7 fruit fly cellular contexts compared by ENCODE assay signal in the genomic region with DNA sequence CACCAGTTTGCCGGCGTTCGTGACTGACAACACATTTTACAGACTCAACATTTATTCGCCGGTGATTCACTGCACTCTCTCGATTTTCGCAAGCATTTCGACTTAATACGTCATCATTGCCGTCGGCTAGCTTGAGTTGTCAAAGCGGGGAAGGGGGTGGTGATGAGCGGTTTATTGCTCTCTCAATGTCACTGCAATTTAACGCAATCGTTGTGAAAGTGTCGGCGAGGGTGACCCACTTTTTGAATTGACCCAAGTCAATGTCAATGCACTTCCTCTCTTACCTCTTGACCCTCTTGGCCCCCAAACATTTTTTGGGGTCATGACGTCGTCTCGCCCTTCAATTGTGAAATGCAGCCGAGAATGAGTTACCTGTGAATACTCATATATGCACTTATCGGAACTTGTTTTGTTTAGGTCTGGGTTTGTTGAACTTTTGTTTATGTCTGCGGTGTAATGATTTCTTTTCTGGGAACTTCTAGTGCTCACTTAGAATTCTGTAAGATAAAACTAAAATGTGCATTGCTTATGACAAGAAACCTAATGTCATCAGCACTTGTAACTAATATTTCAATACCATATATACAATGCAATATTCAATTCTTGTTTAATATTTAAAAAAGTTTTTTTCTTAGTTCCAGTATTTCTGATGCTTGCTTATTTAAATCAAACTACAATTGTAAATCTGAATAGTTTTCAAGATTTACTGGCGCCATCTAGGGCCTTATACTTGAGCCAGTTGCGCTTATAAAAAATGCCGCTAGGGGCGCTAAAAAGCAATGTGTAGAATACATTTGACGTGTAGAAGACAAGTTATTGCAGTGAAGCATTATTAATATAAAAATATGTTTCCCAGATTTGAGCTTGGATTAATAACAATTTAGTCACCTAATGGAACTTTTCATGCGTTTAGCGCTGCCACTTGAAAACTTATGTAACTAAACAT.
A peak's percentile ranks its signal among the peaks of the same experiment; 100 is the strongest.
TF ChIP-seq lines count a peak whose summit lies in the region.

No protein-coding gene starts in this region.

- TF ChIP-seq CTCF in S2 (optimal IDR thresholded peaks at IDR 0.05; lab: Kevin White, UChicago) = peak; percentile 80 to 95
- peak; percentile 99 for TF ChIP-seq CTCF in whole organism, embryonic (GFP tag; optimal IDR thresholded peaks at IDR 0.05; lab: Kevin White, UChicago)

TF ChIP-seq in whole organism, 6 proteins besides CTCF, POLR2A, EP300 and RAD21:
- TF ChIP-seq EcR (GFP tag; optimal IDR thresholded peaks at IDR 0.05; lab: Kevin White, UChicago) (peak; percentile 76 to 84), CG8478 (optimal IDR thresholded peaks at IDR 0.05; lab: Kevin White, UChicago) (no peak)
TF ChIP-seq in whole organism: peak in this region for 1.

TF ChIP-seq in whole organism, adult, 20 proteins besides CTCF, POLR2A, EP300 and RAD21:
- TF ChIP-seq toe (GFP tag; optimal IDR thresholded peaks at IDR 0.05; lab: Kevin White, UChicago) (peak; percentile 39), kay (GFP tag; lab: Kevin White, UChicago; ENCODE audit: borderline replicate concordance) (peak; percentile 87), CG7101 (tag; optimal IDR thresholded peaks at IDR 0.05; lab: Kevin White, UChicago) (no peak), Hr96 (GFP tag; optimal IDR thresholded peaks at IDR 0.05; lab: Kevin White, UChicago) (peak; percentile 5), Mnt (GFP tag; optimal IDR thresholded peaks at IDR 0.05; lab: Kevin White, UChicago) (no peak), CG1620 (GFP tag; optimal IDR thresholded peaks at IDR 0.05; lab: Kevin White, UChicago) (peak; percentile 47), ovo (GFP tag; optimal IDR thresholded peaks at IDR 0.05; lab: Kevin White, UChicago) (no peak), CG5204 (GFP tag; optimal IDR thresholded peaks at IDR 0.05; lab: Kevin White, UChicago) (peak; percentile 29), CG12768 (GFP tag; optimal IDR thresholded peaks at IDR 0.05; lab: Kevin White, UChicago) (no peak), Crg-1 (GFP tag; optimal IDR thresholded peaks at IDR 0.05; lab: Kevin White, UChicago) (no peak), Clk (GFP tag; optimal IDR thresholded peaks at IDR 0.05; lab: Kevin White, UChicago) (no peak), CG11617 (GFP tag; optimal IDR thresholded peaks at IDR 0.05; lab: Kevin White, UChicago) (no peak), bab1 (GFP tag; optimal IDR thresholded peaks at IDR 0.05; lab: Kevin White, UChicago) (no peak), tj (GFP tag; optimal IDR thresholded peaks at IDR 0.05; lab: Kevin White, UChicago) (peak; percentile 32)

TF ChIP-seq in whole organism, embryonic, 481 proteins besides CTCF, POLR2A, EP300 and RAD21 (continues in another document):
- peak; percentile 58 for TF ChIP-seq CG3847 (GFP tag; IDR thresholded peaks at IDR 0.05; lab: Robert Waterston, UW)
- peak; percentile 19 for TF ChIP-seq Oli (tag; optimal IDR thresholded peaks at IDR 0.05; lab: Kevin White, UChicago)
- TF ChIP-seq rib (GFP tag; IDR thresholded peaks at IDR 0.05; lab: Robert Waterston, UW) = peak; percentile 49; the same call in 1 of the 2 replicates
- TF ChIP-seq CG4707 (GFP tag; optimal IDR thresholded peaks at IDR 0.05; lab: Kevin White, UChicago) = peak; percentile 7
- no peak for TF ChIP-seq jigr1 (GFP tag; IDR thresholded peaks at IDR 0.05; lab: Robert Waterston, UW)
- peak; percentile 5 for TF ChIP-seq CG17912 (GFP tag; optimal IDR thresholded peaks at IDR 0.05; lab: Kevin White, UChicago)
- peak; percentile 8 for TF ChIP-seq chn (GFP tag; optimal IDR thresholded peaks at IDR 0.05; lab: Kevin White, UChicago)
- no peak for TF ChIP-seq Trl (optimal IDR thresholded peaks at IDR 0.05; lab: Kevin White, UChicago)
- peak; percentile 33 for TF ChIP-seq Trl (GFP tag; optimal IDR thresholded peaks at IDR 0.05; lab: Kevin White, UChicago)
- TF ChIP-seq NK7.1 (GFP tag; optimal IDR thresholded peaks at IDR 0.05; lab: Kevin White, UChicago) = peak; percentile 19
- no peak for TF ChIP-seq kni (GFP tag; optimal IDR thresholded peaks at IDR 0.05; lab: Kevin White, UChicago)
- no peak for TF ChIP-seq zen2 (GFP tag; IDR thresholded peaks at IDR 0.05; lab: Robert Waterston, UW; ENCODE audit: partially characterized antibody)
- no peak for TF ChIP-seq slp2 (GFP tag; optimal IDR thresholded peaks at IDR 0.05; lab: Kevin White, UChicago)
- TF ChIP-seq B-H2 (GFP tag; optimal IDR thresholded peaks at IDR 0.05; lab: Kevin White, UChicago) = peak; percentile 14
- TF ChIP-seq CG10147 (GFP tag; optimal IDR thresholded peaks at IDR 0.05; lab: Kevin White, UChicago) = no peak
- peak; percentile 21 for TF ChIP-seq pita (GFP tag; optimal IDR thresholded peaks at IDR 0.05; lab: Kevin White, UChicago)

TF ChIP-seq in whole organism, prepupa, 60 proteins besides CTCF, POLR2A, EP300 and RAD21 (continues in another document):
- TF ChIP-seq CG31627 (GFP tag; optimal IDR thresholded peaks at IDR 0.05; lab: Kevin White, UChicago) (peak; percentile 69), Met (GFP tag; optimal IDR thresholded peaks at IDR 0.05; lab: Kevin White, UChicago) (peak; percentile 66), CG15336 (GFP tag; IDR thresholded peaks at IDR 0.05; lab: Robert Waterston, UW) (no peak), Lpt (GFP tag; optimal IDR thresholded peaks at IDR 0.05; lab: Kevin White, UChicago) (no peak), Hr39 (GFP tag; optimal IDR thresholded peaks at IDR 0.05; lab: Kevin White, UChicago) (peak; percentile 65), net (GFP tag; optimal IDR thresholded peaks at IDR 0.05; lab: Kevin White, UChicago) (peak; percentile 12), salr (GFP tag; optimal IDR thresholded peaks at IDR 0.05; lab: Kevin White, UChicago) (no peak), CG6808 (GFP tag; optimal IDR thresholded peaks at IDR 0.05; lab: Kevin White, UChicago) (no peak), esn (GFP tag; optimal IDR thresholded peaks at IDR 0.05; lab: Kevin White, UChicago) (peak; percentile 58), topi (GFP tag; optimal IDR thresholded peaks at IDR 0.05; lab: Kevin White, UChicago) (peak; percentile 40), CG3919 (GFP tag; optimal IDR thresholded peaks at IDR 0.05; lab: Kevin White, UChicago) (peak; percentile 30), dac (GFP tag; optimal IDR thresholded peaks at IDR 0.05; lab: Kevin White, UChicago) (peak; percentile 5), CG16779 (tag; optimal IDR thresholded peaks at IDR 0.05; lab: Kevin White, UChicago) (no peak), CG7368 (GFP tag; optimal IDR thresholded peaks at IDR 0.05; lab: Kevin White, UChicago) (no peak), CG3032 (tag; optimal IDR thresholded peaks at IDR 0.05; lab: Kevin White, UChicago) (peak; percentile 4), eg (GFP tag; IDR thresholded peaks at IDR 0.05; lab: Robert Waterston, UW) (no peak), lz (GFP tag; optimal IDR thresholded peaks at IDR 0.05; lab: Kevin White, UChicago) (peak; percentile 61)

TF ChIP-seq in whole organism, pupa, 21 proteins besides CTCF, POLR2A, EP300 and RAD21:
- no peak for TF ChIP-seq CG10348 (GFP tag; IDR thresholded peaks at IDR 0.05; lab: Robert Waterston, UW)
- no peak for TF ChIP-seq CG17806 (tag; optimal IDR thresholded peaks at IDR 0.05; lab: Kevin White, UChicago)
- peak; percentile 48 for TF ChIP-seq D1 (tag; optimal IDR thresholded peaks at IDR 0.05; lab: Kevin White, UChicago)
- peak; percentile 95 for TF ChIP-seq EcR (GFP tag; optimal IDR thresholded peaks at IDR 0.05; lab: Kevin White, UChicago)
- TF ChIP-seq CG14655 (GFP tag; optimal IDR thresholded peaks at IDR 0.05; lab: Kevin White, UChicago) = no peak

TF ChIP-seq in whole organism, wandering third instar larva, 38 proteins besides CTCF, POLR2A, EP300 and RAD21:
- TF ChIP-seq psq (GFP tag; optimal IDR thresholded peaks at IDR 0.05; lab: Kevin White, UChicago) (no peak), fru (GFP tag; optimal IDR thresholded peaks at IDR 0.05; lab: Kevin White, UChicago) (peak; percentile 28), CrebA (GFP tag; optimal IDR thresholded peaks at IDR 0.05; lab: Kevin White, UChicago; ENCODE audit: borderline replicate concordance) (no peak), ey (GFP tag; optimal IDR thresholded peaks at IDR 0.05; lab: Kevin White, UChicago) (peak; percentile 5), h (GFP tag; optimal IDR thresholded peaks at IDR 0.05; lab: Kevin White, UChicago) (peak; percentile 27), Dif (GFP tag; optimal IDR thresholded peaks at IDR 0.05; lab: Kevin White, UChicago; ENCODE audit: partially characterized antibody) (no peak), dsf (GFP tag; optimal IDR thresholded peaks at IDR 0.05; lab: Kevin White, UChicago; ENCODE audit: borderline replicate concordance) (no peak), br (GFP tag; optimal IDR thresholded peaks at IDR 0.05; lab: Kevin White, UChicago) (peak; percentile 25), dmrt93B (GFP tag; optimal IDR thresholded peaks at IDR 0.05; lab: Kevin White, UChicago) (peak; percentile 6), Jra (GFP tag; optimal IDR thresholded peaks at IDR 0.05; lab: Kevin White, UChicago) (no peak), jim (GFP tag; optimal IDR thresholded peaks at IDR 0.05; lab: Kevin White, UChicago) (no peak), tai (GFP tag; optimal IDR thresholded peaks at IDR 0.05; lab: Kevin White, UChicago) (peak; percentile 61), Rel (GFP tag; optimal IDR thresholded peaks at IDR 0.05; lab: Kevin White, UChicago) (no peak), Rel (tag; optimal IDR thresholded peaks at IDR 0.05; lab: Kevin White, UChicago) (no peak), rgr (GFP tag; optimal IDR thresholded peaks at IDR 0.05; lab: Kevin White, UChicago) (peak; percentile 29), Myc (optimal IDR thresholded peaks at IDR 0.05; lab: Kevin White, UChicago) (peak; percentile 74), dl (GFP tag; optimal IDR thresholded peaks at IDR 0.05; lab: Kevin White, UChicago; ENCODE audit: insufficient read depth in 1 of 2, partially characterized antibody in 2 of 2) (no peak), CG9705 (GFP tag; optimal IDR thresholded peaks at IDR 0.05; lab: Kevin White, UChicago) (no peak), Hnf4 (GFP tag; optimal IDR thresholded peaks at IDR 0.05; lab: Kevin White, UChicago) (peak; percentile 39), usp (GFP tag; optimal IDR thresholded peaks at IDR 0.05; lab: Kevin White, UChicago) (no peak), Vsx2 (GFP tag; optimal IDR thresholded peaks at IDR 0.05; lab: Kevin White, UChicago; ENCODE audit: partially characterized antibody) (no peak), foxo (GFP tag; optimal IDR thresholded peaks at IDR 0.05; lab: Kevin White, UChicago) (peak in 1 of 2 experiments; percentile 39), HLH106 (tag; optimal IDR thresholded peaks at IDR 0.05; lab: Kevin White, UChicago) (peak; percentile 38), Hr83 (GFP tag; optimal IDR thresholded peaks at IDR 0.05; lab: Kevin White, UChicago; ENCODE audit: poor library complexity, severe bottlenecking) (peak; percentile 68), lola (GFP tag; optimal IDR thresholded peaks at IDR 0.05; lab: Kevin White, UChicago) (no peak), brk (GFP tag; optimal IDR thresholded peaks at IDR 0.05; lab: Kevin White, UChicago) (peak; percentile 27)
